Worm (Caenorhabditis elegans) whole organism, L4 larva: Measurements from ENCODE around the gene dmd-3.

Source experiments
- F26F4.8 ChIP-seq: fragments of 200-800 bp; sonication (Bioruptor generic); conservative IDR thresholded peaks from 2 replicates; pipeline ENCODE4 v1.3.6; 2022; ENCODE audit warnings: missing genetic modification characterization, missing compliant biosample characterization
- F37D6.2 ChIP-seq: sonication (generic microtip); optimal IDR thresholded peaks from 2 replicates; lab custom pipeline; 2016; ENCODE audit warnings: mild to moderate bottlenecking, missing genetic modification characterization, missing compliant biosample characterization
- R02D3.7 ChIP-seq: fragments of 150-350 bp; sonication (generic microtip); optimal IDR thresholded peaks from 3 replicates; lab custom pipeline; 2014; ENCODE audit warnings: missing biosample characterization, missing genetic modification characterization
- T26A8.4 ChIP-seq: fragments of 200-800 bp; sonication (Bioruptor generic); IDR thresholded peaks from 2 replicates; pipeline ENCODE4 v1.3.6; 2022; ENCODE audit warnings: missing genetic modification characterization, missing compliant biosample characterization
- Y105C5A.15 ChIP-seq: fragments of 200-800 bp; sonication (Bioruptor generic); IDR thresholded peaks from 2 replicates; pipeline ENCODE4 v1.3.6; 2022; ENCODE audit warnings: missing genetic modification characterization, missing compliant biosample characterization
- Y48G9A.11 ChIP-seq: fragments of 200-800 bp; sonication (Bioruptor generic); IDR thresholded peaks from 2 replicates; pipeline ENCODE4 v1.3.6; 2022; ENCODE audit warnings: missing genetic modification reagents, missing genetic modification characterization, missing compliant biosample characterization
- Y5F2A.4 ChIP-seq: fragments of 200-800 bp; sonication (Bioruptor generic); optimal IDR thresholded peaks from 2 replicates; lab custom pipeline; 2018; ENCODE audit warnings: mild to moderate bottlenecking, missing genetic modification characterization, missing compliant biosample characterization
- Y75B8A.6 ChIP-seq: fragments of 200-800 bp; sonication (Bioruptor generic); IDR thresholded peaks from 2 replicates; pipeline ENCODE4 v1.3.6; 2022; ENCODE audit warnings: missing genetic modification reagents, missing genetic modification characterization, missing compliant biosample characterization
- aha-1 ChIP-seq: fragments of 150-350 bp; peaks from one replicate; lab custom pipeline; 2014; ENCODE audit warnings: missing biosample characterization, missing genetic modification characterization
- aly-2 ChIP-seq: sonication (generic microtip); optimal IDR thresholded peaks from 2 replicates; lab custom pipeline; 2018; ENCODE audit warnings: missing biosample characterization, missing genetic modification characterization
- ceh-20 ChIP-seq: fragments of 200-800 bp; sonication (Bioruptor generic); IDR thresholded peaks from 2 replicates; pipeline ENCODE4 v1.3.6; 2022; ENCODE audit warnings: missing genetic modification reagents, missing genetic modification characterization, missing compliant biosample characterization
- ceh-28 ChIP-seq: fragments of 150-350 bp; optimal IDR thresholded peaks from 2 replicates; lab custom pipeline; 2014; ENCODE audit warnings: missing biosample characterization, missing genetic modification reagents, missing genetic modification characterization
- ceh-32 ChIP-seq: sonication (generic microtip); optimal IDR thresholded peaks from 2 replicates; lab custom pipeline; 2016; ENCODE audit warnings: mild to moderate bottlenecking, missing genetic modification characterization, missing compliant biosample characterization; ENCODE audit not compliant: poor library complexity
- ceh-44 ChIP-seq: fragments of 200-800 bp; sonication (Bioruptor generic); IDR thresholded peaks from 2 replicates; pipeline ENCODE4 v1.3.6; 2022; ENCODE audit warnings: missing genetic modification reagents, missing genetic modification characterization, missing compliant biosample characterization
- ceh-62 ChIP-seq: sonication (generic microtip); optimal IDR thresholded peaks from 2 replicates; lab custom pipeline; 2017; ENCODE audit warnings: missing biosample characterization, missing genetic modification characterization
- ces-1 ChIP-seq: fragments of 150-350 bp; sonication (generic microtip); optimal IDR thresholded peaks from 4 replicates; lab custom pipeline; 2014; ENCODE audit warnings: missing biosample characterization, missing genetic modification reagents, missing genetic modification characterization
- ctbp-1 ChIP-seq: fragments of 200-800 bp; sonication (Bioruptor generic); IDR thresholded peaks from 2 replicates; pipeline ENCODE4 v1.3.6; 2022; ENCODE audit warnings: missing genetic modification reagents, missing genetic modification characterization, missing compliant biosample characterization
- daf-16 ChIP-seq, 3 experiments: sonication (generic microtip); optimal IDR thresholded peaks; 2 replicates each; lab custom pipeline; 2016 to 2017; ENCODE audit warnings: missing genetic modification characterization in 3 of 3, missing genetic modification reagents in 3 of 3, mild to moderate bottlenecking in 2 of 3, missing compliant biosample characterization in 2 of 3, missing biosample characterization in 1 of 3, moderate library complexity in 1 of 3
- dmd-9 ChIP-seq: fragments of 200-800 bp; sonication (Bioruptor generic); IDR thresholded peaks from 2 replicates; pipeline ENCODE4 v1.3.6; 2022; ENCODE audit warnings: missing genetic modification reagents, missing genetic modification characterization, missing compliant biosample characterization
- dve-1 ChIP-seq: sonication (generic microtip); optimal IDR thresholded peaks from 2 replicates; lab custom pipeline; 2017; ENCODE audit warnings: antibody characterized with exemption, mild to moderate bottlenecking, missing genetic modification characterization, missing compliant biosample characterization; ENCODE audit not compliant: insufficient read depth
- egl-27 ChIP-seq: sonication (generic microtip); optimal IDR thresholded peaks from 3 replicates; lab custom pipeline; 2017; ENCODE audit warnings: missing biosample characterization, missing genetic modification reagents, missing genetic modification characterization
- egl-43 ChIP-seq: fragments of 200-800 bp; sonication (Bioruptor generic); IDR thresholded peaks from 2 replicates; pipeline ENCODE4 v1.3.6; 2022; ENCODE audit warnings: missing genetic modification reagents, missing genetic modification characterization, missing compliant biosample characterization
- fos-1 ChIP-seq: fragments of 150-350 bp; optimal IDR thresholded peaks from 2 replicates; lab custom pipeline; 2014; ENCODE audit warnings: missing biosample characterization, missing genetic modification characterization
- gei-8 ChIP-seq: fragments of 200-800 bp; sonication (Bioruptor generic); optimal IDR thresholded peaks from 2 replicates; lab custom pipeline; 2018; ENCODE audit warnings: mild to moderate bottlenecking, missing genetic modification characterization, missing compliant biosample characterization
- jun-1 ChIP-seq: fragments of 150-350 bp; optimal IDR thresholded peaks from 2 replicates; lab custom pipeline; 2014; ENCODE audit warnings: missing biosample characterization, missing genetic modification reagents, missing genetic modification characterization
- lin-1 ChIP-seq: fragments of 200-800 bp; sonication (Bioruptor generic); IDR thresholded peaks from 2 replicates; pipeline ENCODE4 v1.3.6; 2022; ENCODE audit warnings: missing genetic modification reagents, missing genetic modification characterization, missing compliant biosample characterization
- lin-13 ChIP-seq: fragments of 150-350 bp; optimal IDR thresholded peaks from 2 replicates; lab custom pipeline; 2014; ENCODE audit warnings: missing biosample characterization, missing genetic modification reagents, missing genetic modification characterization
- lin-15B ChIP-seq: fragments of 150-350 bp; sonication (generic microtip); optimal IDR thresholded peaks from 3 replicates; lab custom pipeline; 2014; ENCODE audit warnings: missing biosample characterization, missing genetic modification characterization
- lin-38 ChIP-seq: fragments of 200-800 bp; sonication (Bioruptor generic); IDR thresholded peaks from 2 replicates; pipeline ENCODE4 v1.3.6; 2022; ENCODE audit warnings: missing genetic modification reagents, missing genetic modification characterization, missing compliant biosample characterization
- lin-39 ChIP-seq: fragments of 150-350 bp; optimal IDR thresholded peaks from 2 replicates; lab custom pipeline; 2014; ENCODE audit warnings: missing biosample characterization, missing genetic modification reagents, missing genetic modification characterization
- madf-9 ChIP-seq: fragments of 200-800 bp; sonication (Bioruptor generic); conservative IDR thresholded peaks from 2 replicates; pipeline ENCODE4 v1.3.6; 2022; ENCODE audit warnings: missing genetic modification reagents, missing genetic modification characterization, missing compliant biosample characterization
- mxl-2 ChIP-seq: fragments of 200-800 bp; sonication (Bioruptor generic); conservative IDR thresholded peaks from 2 replicates; pipeline ENCODE4 v1.3.6; 2022; ENCODE audit warnings: missing genetic modification reagents, missing genetic modification characterization, missing compliant biosample characterization
- nhr-102 ChIP-seq: sonication (generic microtip); optimal IDR thresholded peaks from 2 replicates; lab custom pipeline; 2016; ENCODE audit warnings: mild to moderate bottlenecking, missing genetic modification characterization, moderate library complexity, missing compliant biosample characterization
- nhr-11 ChIP-seq: fragments of 150-350 bp; optimal IDR thresholded peaks from 2 replicates; lab custom pipeline; 2014; ENCODE audit warnings: missing biosample characterization, missing genetic modification characterization
- nhr-111 ChIP-seq: fragments of 200-800 bp; sonication (Bioruptor generic); optimal IDR thresholded peaks from 2 replicates; lab custom pipeline; 2018; ENCODE audit warnings: mild to moderate bottlenecking, missing genetic modification characterization, missing compliant biosample characterization
- nhr-237 ChIP-seq: sonication (generic microtip); optimal IDR thresholded peaks from 2 replicates; lab custom pipeline; 2017; ENCODE audit warnings: missing biosample characterization, missing genetic modification characterization
- nhr-41 ChIP-seq: fragments of 200-800 bp; sonication (Bioruptor generic); IDR thresholded peaks from 2 replicates; pipeline ENCODE4 v1.3.6; 2022; ENCODE audit warnings: missing genetic modification reagents, missing genetic modification characterization, missing compliant biosample characterization
- nhr-42 ChIP-seq: fragments of 200-800 bp; sonication (Bioruptor generic); IDR thresholded peaks from 2 replicates; pipeline ENCODE4 v1.3.6; 2022; ENCODE audit warnings: missing genetic modification characterization, missing compliant biosample characterization
- nhr-6 ChIP-seq: fragments of 150-350 bp; optimal IDR thresholded peaks from 2 replicates; lab custom pipeline; 2014; ENCODE audit warnings: missing biosample characterization, missing genetic modification characterization
- nhr-76 ChIP-seq: fragments of 150-350 bp; optimal IDR thresholded peaks from 2 replicates; lab custom pipeline; 2014; ENCODE audit warnings: missing biosample characterization, missing genetic modification characterization
- nhr-77 ChIP-seq: fragments of 150-350 bp; optimal IDR thresholded peaks from 2 replicates; lab custom pipeline; 2014; ENCODE audit warnings: missing biosample characterization, missing genetic modification characterization
- pha-4 ChIP-seq, 2 experiments: fragments of 150-350 bp in 1 of 2; fragments of 200-800 bp in 1 of 2; sonication (Bioruptor generic) in 1 of 2; IDR thresholded peaks in 1 of 2; optimal IDR thresholded peaks in 1 of 2; 2 replicates each; pipeline versions ENCODE4 v1.3.6 to Lab custom; 2014 to 2022; ENCODE audit warnings: missing genetic modification characterization in 2 of 2, missing genetic modification reagents in 2 of 2, missing biosample characterization in 1 of 2, missing compliant biosample characterization in 1 of 2
- rbr-2 ChIP-seq: sonication (generic microtip); optimal IDR thresholded peaks from 2 replicates; lab custom pipeline; 2016; ENCODE audit warnings: missing genotype, missing genetic modification characterization, missing compliant biosample characterization
- saeg-2 ChIP-seq: fragments of 200-800 bp; sonication (Bioruptor generic); IDR thresholded peaks from 2 replicates; pipeline ENCODE4 v1.3.6; 2022; ENCODE audit warnings: missing genetic modification reagents, missing genetic modification characterization, missing compliant biosample characterization
- tag-97 ChIP-seq: fragments of 200-800 bp; sonication (Bioruptor generic); IDR thresholded peaks from 2 replicates; pipeline ENCODE4 v1.3.6; 2022; ENCODE audit warnings: missing genetic modification characterization, missing compliant biosample characterization
- tra-1 ChIP-seq: fragments of 200-800 bp; sonication (Bioruptor generic); IDR thresholded peaks from 2 replicates; pipeline ENCODE4 v1.3.6; 2022; ENCODE audit warnings: missing genetic modification reagents, missing genetic modification characterization, missing compliant biosample characterization
- unc-62 ChIP-seq, 3 experiments: fragments of 150-350 bp in 1 of 3; sonication (generic microtip); optimal IDR thresholded peaks in 2 of 3; peaks in 1 of 3; 1 replicate in 1 of 3; 2 replicates in 2 of 3; lab custom pipeline; 2014 to 2017; ENCODE audit warnings: missing biosample characterization in 3 of 3, missing genetic modification characterization in 3 of 3, missing genetic modification reagents in 3 of 3, missing genotype in 1 of 3
- vab-7 ChIP-seq: fragments of 200-800 bp; sonication (Bioruptor generic); IDR thresholded peaks from 2 replicates; pipeline ENCODE4 v1.3.6; 2022; ENCODE audit warnings: missing genetic modification reagents, missing genetic modification characterization, missing compliant biosample characterization
- zip-11 ChIP-seq: fragments of 200-800 bp; sonication (Bioruptor generic); IDR thresholded peaks from 2 replicates; pipeline ENCODE4 v1.3.6; 2022; ENCODE audit warnings: missing genetic modification characterization, missing compliant biosample characterization
- ztf-7 ChIP-seq: fragments of 150-350 bp; optimal IDR thresholded peaks from 2 replicates; lab custom pipeline; 2014; ENCODE audit warnings: missing biosample characterization, missing genetic modification characterization

The dmd-3 gene

DNA sequence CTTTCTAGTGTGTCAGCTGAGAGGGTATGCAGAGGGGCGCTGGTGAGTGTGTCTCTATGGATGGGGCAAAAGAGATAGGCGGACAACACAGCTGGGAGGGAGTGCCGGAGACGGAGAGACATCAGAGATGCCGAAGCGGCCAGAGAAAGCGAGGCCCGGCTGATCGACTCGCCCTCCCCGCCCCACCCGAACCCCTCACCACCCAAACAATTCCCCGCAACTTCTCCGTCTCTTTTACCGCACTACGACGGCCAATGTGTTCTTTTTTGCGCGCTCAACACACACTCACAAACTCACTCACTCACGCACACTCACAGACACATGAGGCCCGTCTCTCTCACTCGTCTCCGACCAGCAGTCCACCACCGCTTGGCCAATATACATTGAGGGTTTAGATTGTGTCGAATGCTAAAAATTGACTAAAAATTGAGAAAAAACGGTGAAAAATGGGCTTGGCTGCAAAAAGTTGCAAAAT lies 32.6 kb downstream of the dmd-3 start, which contains the start of gene Y43F8C.3 (continued):
- TF ChIP-seq Y48G9A.11 (GFP tag; lab: Robert Waterston, UW) (no peak), aly-2 (no peak), F37D6.2 (tag; lab: Kevin White, UChicago) (no peak), aha-1 (peak; percentile 90), nhr-102 (no peak), lin-13 (GFP tag; lab: Kevin White, UChicago) (peak; percentile 69), nhr-77 (tag; lab: Kevin White, UChicago) (peak; percentile 45), zip-11 (GFP tag; lab: Robert Waterston, UW) (no peak), ceh-32 (tag; lab: Kevin White, UChicago) (no peak), lin-1 (GFP tag; lab: Robert Waterston, UW) (peak; percentile 34; the same call in 1 of the 2 replicates), tag-97 (GFP tag; lab: Robert Waterston, UW) (no peak), vab-7 (0 out of 2 replicates have a peak, but pooled peaks have one; percentile 5), lin-39 (no peak), ceh-62 (tag; lab: Kevin White, UChicago) (no peak), mxl-2 (GFP tag; lab: Robert Waterston, UW) (no peak), lin-38 (GFP tag; lab: Robert Waterston, UW) (0 out of 2 replicates have a peak, but pooled peaks have one; percentile 22), fos-1 (tag; lab: Kevin White, UChicago) (no peak), ctbp-1 (GFP tag; lab: Robert Waterston, UW) (no peak; the same call in 1 of the 2 replicates), nhr-11 (tag; lab: Kevin White, UChicago) (peak; percentile 45), dve-1 (tag; lab: Kevin White, UChicago) (peak; percentile 67), T26A8.4 (GFP tag; lab: Robert Waterston, UW) (peak; percentile 58; the same call in 1 of the 2 replicates), unc-62 (GFP tag; optimal IDR thresholded peaks at IDR 0.05 in 1 of 2; lab: Kevin White, UChicago) (peak in 1 of 2 experiments; percentile 91), unc-62 (tag; optimal IDR thresholded peaks at IDR 0.05; lab: Kevin White, UChicago) (no peak), R02D3.7 (tag; lab: Kevin White, UChicago) (no peak), Y5F2A.4 (GFP tag; lab: Kevin White, UChicago) (no peak), nhr-111 (GFP tag; lab: Kevin White, UChicago) (no peak), dmd-9 (no peak), ces-1 (GFP tag; lab: Kevin White, UChicago) (no peak), ceh-44 (no peak), F26F4.8 (no peak), rbr-2 (tag; lab: Kevin White, UChicago) (peak; percentile 27), Y105C5A.15 (GFP tag; lab: Robert Waterston, UW) (no peak), pha-4 (GFP tag; IDR thresholded peaks at IDR 0.05; lab: Robert Waterston, UW) (peak; percentile 43; the same call in 1 of the 2 replicates), pha-4 (tag; optimal IDR thresholded peaks at IDR 0.05; lab: Kevin White, UChicago) (no peak), madf-9 (GFP tag; lab: Robert Waterston, UW) (0 out of 2 replicates have a peak, but pooled peaks have one; percentile 48), ceh-28 (tag; lab: Kevin White, UChicago) (peak; percentile 8), Y75B8A.6 (GFP tag; lab: Robert Waterston, UW) (no peak), ceh-20 (GFP tag; lab: Robert Waterston, UW) (no peak), nhr-76 (tag; lab: Kevin White, UChicago) (no peak), jun-1 (tag; lab: Kevin White, UChicago) (no peak), saeg-2 (GFP tag; lab: Robert Waterston, UW) (no peak), daf-16 (GFP tag; optimal IDR thresholded peaks at IDR 0.05; lab: Kevin White, UChicago) (no peak), daf-16 (tag; optimal IDR thresholded peaks at IDR 0.05; lab: Kevin White, UChicago) (peak; percentile 29), egl-43 (peak; percentile 73), lin-15B (tag; lab: Kevin White, UChicago) (no peak), nhr-237 (tag; lab: Kevin White, UChicago) (no peak), nhr-42 (no peak), ztf-7 (tag; lab: Kevin White, UChicago) (no peak), tra-1 (GFP tag; lab: Robert Waterston, UW) (no peak), gei-8 (no peak), nhr-41 (GFP tag; lab: Robert Waterston, UW) (no peak), egl-27 (tag; lab: Kevin White, UChicago) (no peak), nhr-6 (peak; percentile 74)
